Fruit fly (Drosophila melanogaster) whole organism, prepupa: ENCODE data around the gene rst.

Experiments used
- CG11902 ChIP-seq: fragments of 200-800 bp; sonication (Bioruptor generic); optimal IDR thresholded peaks from 3 replicates; lab custom pipeline; 2016; ENCODE audit warnings: missing biosample characterization, missing genetic modification characterization
- CG32006 ChIP-seq: fragments of 200-800 bp; sonication (Bioruptor generic); optimal IDR thresholded peaks from 3 replicates; lab custom pipeline; 2017; ENCODE audit warnings: missing biosample characterization, mild to moderate bottlenecking, missing genetic modification characterization
- CG6792 ChIP-seq: fragments of 200-800 bp; sonication (Bioruptor generic); optimal IDR thresholded peaks from 3 replicates; lab custom pipeline; 2016; ENCODE audit warnings: missing biosample characterization, missing genetic modification characterization
- CG6854 ChIP-seq: fragments of 200-800 bp; sonication (Bioruptor generic); optimal IDR thresholded peaks from 2 replicates; lab custom pipeline; 2017; ENCODE audit warnings: missing biosample characterization, mild to moderate bottlenecking, missing genetic modification characterization
- Eip78C ChIP-seq: fragments of 200-800 bp; sonication (Bioruptor generic); peaks from one replicate; lab custom pipeline; 2016; ENCODE audit warnings: missing biosample characterization, missing genetic modification characterization
- Ets21C ChIP-seq: fragments of 200-800 bp; sonication (Bioruptor generic); optimal IDR thresholded peaks from 3 replicates; lab custom pipeline; 2016; ENCODE audit warnings: missing biosample characterization, missing genetic modification characterization
- svp ChIP-seq: fragments of 200-800 bp; sonication (Bioruptor generic); peaks from one replicate; lab custom pipeline; 2016; ENCODE audit warnings: missing biosample characterization, missing genetic modification characterization
- topi ChIP-seq: fragments of 200-800 bp; sonication (Bioruptor generic); optimal IDR thresholded peaks from 3 replicates; lab custom pipeline; 2016; ENCODE audit warnings: missing biosample characterization, missing genetic modification characterization
- vri ChIP-seq: fragments of 200-800 bp; sonication (Bioruptor generic); optimal IDR thresholded peaks from 3 replicates; lab custom pipeline; 2016; ENCODE audit warnings: missing biosample characterization, mild to moderate bottlenecking, missing genetic modification characterization

DNA sequence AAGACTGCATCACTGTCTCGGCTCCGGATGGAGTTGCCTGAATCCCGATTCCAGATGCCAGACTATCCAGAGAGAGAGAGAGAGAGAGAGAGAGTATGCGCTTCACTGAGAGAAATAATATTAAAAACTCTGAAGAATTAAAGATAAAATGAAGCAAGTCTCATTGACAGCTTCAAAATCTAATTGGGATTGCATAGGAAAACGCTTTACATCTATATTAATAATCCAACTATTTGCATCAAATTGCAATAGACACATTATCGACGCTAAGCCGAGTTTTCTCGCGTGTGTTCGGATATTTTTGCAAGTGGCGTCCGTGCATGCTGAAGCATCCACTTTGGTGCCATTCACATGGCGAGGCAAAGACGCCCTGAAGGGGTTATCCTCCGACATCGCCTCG lies 36.4 kb upstream of the rst start:
- TF ChIP-seq Eip78C (GFP tag; lab: Kevin White, UChicago) (peak; percentile 79), CG6854 (GFP tag; lab: Kevin White, UChicago) (no peak), CG11902 (GFP tag; lab: Kevin White, UChicago) (peak; percentile 21), svp (GFP tag; lab: Kevin White, UChicago) (peak; percentile 73), topi (peak; percentile 52), CG6792 (GFP tag; lab: Kevin White, UChicago) (peak; percentile 48), CG32006 (GFP tag; lab: Kevin White, UChicago) (peak; percentile 49), vri (GFP tag; lab: Kevin White, UChicago) (peak; percentile 15), Ets21C (GFP tag; lab: Kevin White, UChicago) (no peak)
